Worm (Caenorhabditis elegans) whole organism, young adult: Measurements from ENCODE around the gene cylc-1.

Experiments
- F49E8.2 ChIP-seq: sonication (generic microtip); optimal IDR thresholded peaks from 3 replicates; lab custom pipeline; 2017; ENCODE audit warnings: missing genetic modification characterization, mild to moderate bottlenecking, missing compliant biosample characterization, antibody characterized with exemption, moderate library complexity; ENCODE audit not compliant: insufficient read depth
- F55B11.4 ChIP-seq: sonication (generic microtip); optimal IDR thresholded peaks from 2 replicates; lab custom pipeline; 2016; ENCODE audit warnings: missing compliant biosample characterization, missing genetic modification characterization, borderline replicate concordance; ENCODE audit not compliant: insufficient read depth
- akir-1 ChIP-seq: fragments of 200-800 bp; sonication (Bioruptor generic); optimal IDR thresholded peaks from 2 replicates; lab custom pipeline; 2018; ENCODE audit warnings: mild to moderate bottlenecking, missing genetic modification characterization, moderate library complexity, missing compliant biosample characterization
- aptf-2 ChIP-seq: fragments of 200-800 bp; sonication (Bioruptor generic); conservative IDR thresholded peaks from 2 replicates; pipeline ENCODE4 v1.3.6; 2022; ENCODE audit warnings: missing genetic modification reagents, missing genetic modification characterization, missing compliant biosample characterization
- aptf-3 ChIP-seq: fragments of 200-800 bp; sonication (Bioruptor generic); IDR thresholded peaks from 2 replicates; pipeline ENCODE4 v1.3.6; 2022; ENCODE audit warnings: missing genetic modification characterization, missing compliant biosample characterization
- atf-7 ChIP-seq: sonication (generic microtip); optimal IDR thresholded peaks from 2 replicates; lab custom pipeline; 2017; ENCODE audit warnings: mild to moderate bottlenecking, missing genetic modification characterization, missing compliant biosample characterization
- fkh-3 ChIP-seq: sonication (generic microtip); optimal IDR thresholded peaks from 2 replicates; lab custom pipeline; 2016; ENCODE audit warnings: mild to moderate bottlenecking, missing genetic modification characterization, missing compliant biosample characterization
- lin-40 ChIP-seq: sonication (generic microtip); optimal IDR thresholded peaks from 2 replicates; lab custom pipeline; 2016; ENCODE audit warnings: missing genetic modification characterization, mild to moderate bottlenecking, missing compliant biosample characterization, missing genotype, missing genetic modification reagents
- mcd-1 ChIP-seq: fragments of 200-800 bp; sonication (Bioruptor generic); IDR thresholded peaks from 2 replicates; pipeline ENCODE4 v1.3.6; 2022; ENCODE audit warnings: missing genetic modification reagents, missing genetic modification characterization, missing compliant biosample characterization
- nhr-90 ChIP-seq: sonication (generic microtip); optimal IDR thresholded peaks from 2 replicates; lab custom pipeline; 2016; ENCODE audit warnings: missing genotype, mild to moderate bottlenecking, missing genetic modification characterization, missing compliant biosample characterization
- snpc-4 ChIP-seq, 5 experiments: fragments of 150-350 bp in 1 of 5; sonication (generic microtip) in 4 of 5; optimal IDR thresholded peaks; 2 replicates each; lab custom pipeline; 2014 to 2018; ENCODE audit warnings: missing genetic modification characterization in 5 of 5, missing biosample characterization in 3 of 5, antibody characterized with exemption in 2 of 5, mild to moderate bottlenecking in 2 of 5, missing compliant biosample characterization in 2 of 5, missing genotype in 2 of 5, moderate library complexity in 2 of 5, missing genetic modification reagents in 1 of 5
- unc-62 ChIP-seq: fragments of 150-350 bp; optimal IDR thresholded peaks from 2 replicates; lab custom pipeline; 2014; ENCODE audit warnings: missing biosample characterization, missing genetic modification reagents, missing genetic modification characterization

DNA sequence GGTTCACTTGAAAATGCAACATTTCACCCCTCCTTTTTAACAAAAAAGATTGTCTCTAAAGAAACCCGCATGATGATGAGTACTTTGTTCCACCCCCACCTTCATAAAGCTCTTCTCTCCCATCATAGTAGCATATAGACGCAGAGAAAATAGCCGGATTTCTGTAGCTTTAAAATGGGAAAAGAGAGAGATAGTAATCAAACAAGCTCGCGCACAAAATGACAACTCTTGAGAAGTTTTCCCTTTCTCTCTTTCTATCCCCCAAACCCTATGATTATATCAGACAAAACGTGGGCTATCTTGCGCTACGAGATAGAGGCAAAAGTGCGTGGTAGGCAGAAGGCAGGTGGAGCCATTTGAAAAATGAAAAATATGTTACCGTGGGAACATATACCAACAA is 23.0 kb downstream of the cylc-1 start:
- TF ChIP-seq snpc-4 (GFP tag; optimal IDR thresholded peaks at IDR 0.05; lab: Kevin White, UChicago): no peak
- TF ChIP-seq snpc-4 (tag; optimal IDR thresholded peaks at IDR 0.05; lab: Kevin White, UChicago): no peak
- no peak for TF ChIP-seq F49E8.2 (tag; lab: Kevin White, UChicago)
- TF ChIP-seq lin-40 (tag; lab: Kevin White, UChicago): no peak
- TF ChIP-seq atf-7 (tag; lab: Kevin White, UChicago): no peak
- no peak for TF ChIP-seq akir-1 (GFP tag; lab: Kevin White, UChicago)
- TF ChIP-seq mcd-1 (GFP tag; lab: Robert Waterston, UW): no peak
- TF ChIP-seq aptf-2: no peak
- TF ChIP-seq nhr-90 (tag; lab: Kevin White, UChicago): no peak
- no peak for TF ChIP-seq unc-62 (GFP tag; lab: Kevin White, UChicago)
- no peak for TF ChIP-seq fkh-3
- TF ChIP-seq aptf-3 (GFP tag; lab: Robert Waterston, UW): no peak
- no peak for TF ChIP-seq F55B11.4 (tag; lab: Kevin White, UChicago)
